Worm (Caenorhabditis elegans) whole organism, mixed stage, embryonic: ENCODE data around the gene C02F5.14.

Experiments used
- bed-3 ChIP-seq: fragments of 200-800 bp; sonication (Bioruptor generic); optimal IDR thresholded peaks from 3 replicates; lab custom pipeline; 2018; ENCODE audit warnings: mild to moderate bottlenecking, missing genetic modification characterization, moderate library complexity, missing compliant biosample characterization
- blmp-1 ChIP-seq: fragments of 150-350 bp; optimal IDR thresholded peaks from 2 replicates; lab custom pipeline; 2014; ENCODE audit warnings: missing biosample characterization, missing genetic modification characterization
- ceh-39 ChIP-seq: fragments of 150-350 bp; optimal IDR thresholded peaks from 2 replicates; lab custom pipeline; 2014; ENCODE audit warnings: missing biosample characterization, missing genetic modification characterization
- ceh-43 ChIP-seq: fragments of 200-800 bp; sonication (Bioruptor generic); optimal IDR thresholded peaks from 2 replicates; lab custom pipeline; 2018; ENCODE audit warnings: mild to moderate bottlenecking, missing genetic modification characterization, moderate library complexity, missing compliant biosample characterization
- ceh-83 ChIP-seq: fragments of 200-800 bp; sonication (Bioruptor generic); optimal IDR thresholded peaks from 2 replicates; lab custom pipeline; 2018; ENCODE audit warnings: mild to moderate bottlenecking, missing genetic modification characterization, missing compliant biosample characterization
- drap-1 ChIP-seq: fragments of 200-800 bp; sonication (Bioruptor generic); optimal IDR thresholded peaks from 3 replicates; lab custom pipeline; 2018; ENCODE audit warnings: mild to moderate bottlenecking, missing genetic modification characterization, missing compliant biosample characterization
- elt-1 ChIP-seq: sonication (generic microtip); optimal IDR thresholded peaks from 2 replicates; lab custom pipeline; 2017; ENCODE audit warnings: missing genetic modification characterization, mild to moderate bottlenecking, missing compliant biosample characterization, antibody characterized with exemption, moderate library complexity, borderline replicate concordance; ENCODE audit not compliant: insufficient read depth
- elt-3 ChIP-seq: fragments of 150-350 bp; optimal IDR thresholded peaks from 2 replicates; lab custom pipeline; 2014; ENCODE audit warnings: missing biosample characterization, missing genetic modification characterization
- ham-2 ChIP-seq: fragments of 200-800 bp; sonication (Bioruptor generic); optimal IDR thresholded peaks from 2 replicates; lab custom pipeline; 2018; ENCODE audit warnings: mild to moderate bottlenecking, missing genetic modification characterization, missing compliant biosample characterization
- hlh-1 ChIP-seq: fragments of 150-350 bp; optimal IDR thresholded peaks from 2 replicates; lab custom pipeline; 2014; ENCODE audit warnings: missing biosample characterization, missing genetic modification reagents, missing genetic modification characterization
- lin-13 ChIP-seq: fragments of 150-350 bp; optimal IDR thresholded peaks from 2 replicates; lab custom pipeline; 2014; ENCODE audit warnings: missing biosample characterization, missing genetic modification characterization
- lin-32 ChIP-seq: fragments of 200-800 bp; sonication (Bioruptor generic); optimal IDR thresholded peaks from 2 replicates; lab custom pipeline; 2018; ENCODE audit warnings: mild to moderate bottlenecking, missing genetic modification characterization, missing compliant biosample characterization
- mab-5 ChIP-seq: fragments of 150-350 bp; optimal IDR thresholded peaks from 2 replicates; lab custom pipeline; 2014; ENCODE audit warnings: missing biosample characterization, missing genetic modification characterization
- mep-1 ChIP-seq: fragments of 150-350 bp; optimal IDR thresholded peaks from 2 replicates; lab custom pipeline; 2017; ENCODE audit warnings: missing biosample characterization, missing genetic modification reagents, missing genetic modification characterization, inconsistent platforms
- mls-2 ChIP-seq: sonication (generic microtip); optimal IDR thresholded peaks from 2 replicates; lab custom pipeline; 2016; ENCODE audit warnings: mild to moderate bottlenecking, missing genetic modification characterization, moderate library complexity, missing compliant biosample characterization
- nhr-12 ChIP-seq: fragments of 150-350 bp; optimal IDR thresholded peaks from 2 replicates; lab custom pipeline; 2014; ENCODE audit warnings: missing biosample characterization, missing genetic modification characterization
- nhr-2 ChIP-seq: fragments of 150-350 bp; optimal IDR thresholded peaks from 2 replicates; lab custom pipeline; 2014; ENCODE audit warnings: missing biosample characterization, missing genetic modification characterization
- nhr-237 ChIP-seq: fragments of 150-350 bp; optimal IDR thresholded peaks from 2 replicates; lab custom pipeline; 2014; ENCODE audit warnings: missing biosample characterization, missing genetic modification characterization
- nhr-28 ChIP-seq: fragments of 150-350 bp; optimal IDR thresholded peaks from 2 replicates; lab custom pipeline; 2014; ENCODE audit warnings: missing biosample characterization, missing genetic modification characterization
- nhr-76 ChIP-seq: sonication (generic microtip); optimal IDR thresholded peaks from 2 replicates; lab custom pipeline; 2017; ENCODE audit warnings: missing biosample characterization, missing genetic modification characterization
- sem-2 ChIP-seq: fragments of 200-800 bp; sonication (Bioruptor generic); optimal IDR thresholded peaks from 2 replicates; lab custom pipeline; 2018; ENCODE audit warnings: mild to moderate bottlenecking, missing genetic modification characterization, missing compliant biosample characterization
- snpc-4 ChIP-seq: fragments of 150-350 bp; optimal IDR thresholded peaks from 2 replicates; lab custom pipeline; 2014; ENCODE audit warnings: missing biosample characterization, missing genetic modification characterization
- sptf-1 ChIP-seq: sonication (generic microtip); optimal IDR thresholded peaks from 2 replicates; lab custom pipeline; 2017; ENCODE audit warnings: mild to moderate bottlenecking, missing genetic modification characterization, moderate library complexity, missing compliant biosample characterization
- tbx-8 ChIP-seq: fragments of 200-800 bp; sonication (Bioruptor generic); optimal IDR thresholded peaks from 2 replicates; lab custom pipeline; 2018; ENCODE audit warnings: mild to moderate bottlenecking, missing genetic modification characterization, moderate library complexity, missing compliant biosample characterization
- unc-120 ChIP-seq: sonication (generic microtip); optimal IDR thresholded peaks from 2 replicates; lab custom pipeline; 2017; ENCODE audit warnings: missing genetic modification characterization, missing compliant biosample characterization; ENCODE audit not compliant: poor library complexity, severe bottlenecking
- unc-39 ChIP-seq: fragments of 150-350 bp; optimal IDR thresholded peaks from 2 replicates; lab custom pipeline; 2014; ENCODE audit warnings: missing biosample characterization, missing genetic modification characterization
- unc-62 ChIP-seq: fragments of 150-350 bp; optimal IDR thresholded peaks from 2 replicates; lab custom pipeline; 2014; ENCODE audit warnings: missing biosample characterization, missing genetic modification reagents, missing genetic modification characterization
- zip-8 ChIP-seq: fragments of 150-350 bp; optimal IDR thresholded peaks from 2 replicates; lab custom pipeline; 2014; ENCODE audit warnings: missing biosample characterization, missing genetic modification characterization
- ztf-11 ChIP-seq: fragments of 150-350 bp; optimal IDR thresholded peaks from 2 replicates; lab custom pipeline; 2014; ENCODE audit warnings: missing biosample characterization, missing genetic modification characterization

C02F5.14 gene

DNA sequence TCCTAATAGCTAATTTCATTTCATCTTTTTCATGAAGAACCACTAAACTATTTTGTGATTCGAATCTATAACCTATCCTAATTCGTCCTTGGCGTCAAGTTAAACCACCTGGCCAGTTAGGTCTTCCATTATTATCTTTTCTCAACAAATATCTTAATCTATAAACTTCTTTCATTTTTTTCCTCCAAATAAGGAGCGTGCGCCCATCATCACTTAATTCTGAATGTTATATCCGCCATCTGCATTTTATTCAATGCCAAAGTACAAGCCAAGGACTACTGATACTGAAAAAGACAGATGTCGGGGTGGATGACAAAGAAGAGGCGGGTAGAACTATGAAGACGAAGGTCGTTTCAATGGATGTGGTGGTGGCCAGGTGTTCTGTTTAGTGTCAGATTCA lies 6.4 kb downstream of the C02F5.14 start:
- TF ChIP-seq tbx-8 (GFP tag; lab: Kevin White, UChicago), result no peak
- TF ChIP-seq snpc-4 (tag; lab: Kevin White, UChicago), result no peak
- TF ChIP-seq mab-5 (tag; lab: Kevin White, UChicago), result no peak
- no peak for TF ChIP-seq nhr-237 (tag; lab: Kevin White, UChicago)
- TF ChIP-seq blmp-1 (tag; lab: Kevin White, UChicago), result no peak
- TF ChIP-seq ham-2 (GFP tag; lab: Kevin White, UChicago), result no peak
- TF ChIP-seq ceh-43 (GFP tag; lab: Kevin White, UChicago), result no peak
- TF ChIP-seq zip-8 (tag; lab: Kevin White, UChicago), result no peak
- TF ChIP-seq ceh-83, result no peak
- TF ChIP-seq nhr-2 (tag; lab: Kevin White, UChicago), result no peak
- no peak for TF ChIP-seq nhr-76
- TF ChIP-seq, all 35 proteins: peak for 0

DNA sequence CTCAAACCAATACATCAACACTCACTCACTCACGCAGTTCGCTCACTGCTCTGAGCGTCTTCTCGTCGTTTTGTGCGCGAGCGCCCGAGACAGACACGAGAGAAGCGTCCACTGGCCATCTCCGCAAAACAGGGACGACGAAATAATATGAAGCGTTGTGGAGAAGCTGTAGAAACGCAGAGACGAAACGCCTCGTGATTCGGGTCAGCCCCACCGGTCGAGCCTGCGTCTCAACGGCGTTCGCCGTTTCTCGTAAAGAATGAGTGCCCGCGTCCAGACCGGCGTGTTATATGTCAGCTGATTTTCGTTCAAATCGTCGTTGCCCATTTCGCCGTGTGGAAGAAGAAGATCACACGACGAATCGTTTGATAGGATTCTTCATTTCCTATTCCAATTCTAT lies 7.8 kb downstream of the C02F5.14 start, which contains the start of gene fbxl-1:
Gene fbxl-1 (plus strand): TSS at position 320 of the 400 bp plus-strand sequence.
- TF ChIP-seq drap-1 (GFP tag; lab: Kevin White, UChicago), result peak; percentile 34
- TF ChIP-seq mls-2 (tag; lab: Kevin White, UChicago), result peak; percentile 35
- peak; percentile 33 for TF ChIP-seq ham-2 (GFP tag; lab: Kevin White, UChicago)
- TF ChIP-seq snpc-4 (tag; lab: Kevin White, UChicago), result no peak
- no peak for TF ChIP-seq lin-13 (tag; lab: Kevin White, UChicago)
- peak; percentile 71 for TF ChIP-seq unc-120
- no peak for TF ChIP-seq ceh-83
- TF ChIP-seq nhr-28, result no peak
- TF ChIP-seq, all 35 proteins: peak for 4

DNA sequence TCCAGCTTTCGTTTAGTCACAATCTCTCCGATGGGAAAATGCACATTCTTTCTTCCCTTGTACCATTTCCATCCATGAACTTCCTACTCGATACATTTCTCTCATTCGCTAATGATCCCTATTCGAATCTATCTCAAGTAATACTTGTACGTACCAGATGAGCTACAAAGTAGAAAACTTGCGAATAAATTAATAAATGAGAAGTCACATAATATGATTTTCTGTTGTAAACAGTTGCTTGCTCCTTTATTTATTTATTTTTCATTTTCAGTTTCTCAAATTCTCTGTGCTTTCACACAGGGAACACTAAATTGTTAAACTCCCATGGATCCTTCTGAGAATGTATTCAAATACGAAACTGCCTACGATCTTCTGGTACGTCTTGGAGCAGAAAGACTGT lies 9.1 kb downstream of the C02F5.14 start, which contains the start of gene rfs-1:
Gene rfs-1 (plus strand): TSS at position 301 of the 400 bp plus-strand sequence.
- TF ChIP-seq mep-1 (no peak), ham-2 (GFP tag; lab: Kevin White, UChicago) (no peak), elt-3 (tag; lab: Kevin White, UChicago) (no peak), unc-39 (no peak), nhr-76 (no peak), hlh-1 (tag; lab: Kevin White, UChicago) (no peak), sptf-1 (no peak), nhr-237 (tag; lab: Kevin White, UChicago) (no peak), unc-120 (no peak), ceh-83 (no peak), nhr-28 (no peak), mab-5 (tag; lab: Kevin White, UChicago) (no peak), zip-8 (tag; lab: Kevin White, UChicago) (no peak), drap-1 (GFP tag; lab: Kevin White, UChicago) (no peak), unc-62 (no peak), lin-32 (GFP tag; lab: Kevin White, UChicago) (no peak)

DNA sequence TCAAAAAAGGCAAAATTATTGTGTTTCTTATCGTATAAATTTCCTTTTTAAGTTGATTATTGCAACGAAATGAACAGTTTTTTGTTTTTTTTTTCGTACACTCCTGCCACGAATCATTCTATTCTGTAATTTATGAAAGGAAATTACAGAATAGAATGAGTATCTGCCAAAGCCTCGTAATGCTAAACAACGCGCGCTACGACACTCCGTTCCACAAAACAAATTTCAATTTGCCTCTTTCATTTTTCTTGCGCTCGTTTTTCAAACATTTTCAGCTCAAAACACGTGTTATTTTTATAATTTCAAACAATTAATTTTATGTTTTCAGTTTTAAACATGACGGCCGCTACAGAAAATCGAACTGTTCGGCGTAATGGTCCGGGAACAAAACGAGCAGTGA lies 10.5 kb downstream of the C02F5.14 start, which contains the start of gene mob-4:
Gene mob-4 (plus strand): TSS at position 329 of the 400 bp plus-strand sequence.
- TF ChIP-seq mep-1 (no peak), lin-32 (GFP tag; lab: Kevin White, UChicago) (no peak)
- TF ChIP-seq, all 35 proteins: peak for 0

DNA sequence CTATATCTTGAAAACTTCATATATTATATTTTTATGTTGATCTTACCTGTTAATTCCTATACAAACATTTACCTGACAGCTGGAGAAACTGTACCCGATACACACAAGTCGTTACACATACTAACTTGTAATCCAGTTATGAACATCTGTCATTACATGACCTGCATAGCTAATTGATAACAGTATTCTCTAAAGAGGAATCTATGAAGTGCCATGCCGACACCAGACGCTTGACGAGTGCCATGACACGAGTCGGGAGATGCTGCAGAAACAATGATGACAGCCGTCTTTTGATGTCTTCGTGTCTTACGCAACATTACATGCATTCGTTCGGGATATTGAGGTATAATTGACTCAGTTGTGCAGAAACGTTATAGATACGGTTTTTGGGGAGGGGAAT lies 15.2 kb downstream of the C02F5.14 start:
- TF ChIP-seq bed-3 (GFP tag; lab: Kevin White, UChicago) (no peak), nhr-237 (tag; lab: Kevin White, UChicago) (no peak), mab-5 (tag; lab: Kevin White, UChicago) (no peak), elt-1 (tag; lab: Kevin White, UChicago) (no peak), tbx-8 (GFP tag; lab: Kevin White, UChicago) (no peak), hlh-1 (tag; lab: Kevin White, UChicago) (no peak), ham-2 (GFP tag; lab: Kevin White, UChicago) (no peak), nhr-76 (no peak), ceh-83 (no peak), nhr-2 (tag; lab: Kevin White, UChicago) (peak; percentile 31), unc-120 (no peak), zip-8 (tag; lab: Kevin White, UChicago) (peak; percentile 27), ztf-11 (tag; lab: Kevin White, UChicago) (no peak)

DNA sequence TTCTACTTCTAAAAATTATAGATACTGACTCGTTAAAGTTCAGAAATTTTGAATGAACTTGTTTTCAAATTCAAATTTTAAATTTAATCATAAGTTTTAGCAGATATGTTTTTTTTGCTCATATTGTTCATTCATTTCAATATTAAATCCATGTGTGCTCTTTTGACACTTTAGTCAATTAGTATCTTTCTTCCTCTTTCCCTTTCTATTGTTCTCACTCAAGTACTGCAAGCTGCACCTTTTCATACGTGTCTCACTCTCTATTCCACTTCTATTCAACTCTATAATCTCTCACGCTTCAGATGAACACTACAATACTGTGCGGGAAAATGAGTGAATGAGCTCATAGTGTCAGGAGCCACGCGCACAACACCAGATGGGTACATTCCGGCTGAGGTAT lies 17.4 kb downstream of the C02F5.14 start, which contains the start of gene C30A5.16:
Gene C30A5.16 (plus strand): TSS at position 301 of the 400 bp plus-strand sequence.
- no peak for TF ChIP-seq nhr-2 (tag; lab: Kevin White, UChicago)
- no peak for TF ChIP-seq elt-3 (tag; lab: Kevin White, UChicago)
- no peak for TF ChIP-seq nhr-12
- no peak for TF ChIP-seq nhr-237 (tag; lab: Kevin White, UChicago)
- TF ChIP-seq ceh-83, result no peak
- TF ChIP-seq blmp-1 (tag; lab: Kevin White, UChicago), result no peak
- TF ChIP-seq hlh-1 (tag; lab: Kevin White, UChicago), result no peak
- TF ChIP-seq sem-2 (GFP tag; lab: Kevin White, UChicago), result no peak
- TF ChIP-seq elt-1 (tag; lab: Kevin White, UChicago), result no peak
- no peak for TF ChIP-seq snpc-4 (tag; lab: Kevin White, UChicago)
- TF ChIP-seq mls-2 (tag; lab: Kevin White, UChicago), result no peak
- TF ChIP-seq mep-1, result no peak
- TF ChIP-seq ceh-43 (GFP tag; lab: Kevin White, UChicago), result no peak
- TF ChIP-seq ztf-11 (tag; lab: Kevin White, UChicago), result no peak
- no peak for TF ChIP-seq ceh-39 (tag; lab: Kevin White, UChicago)
- no peak for TF ChIP-seq unc-39
- TF ChIP-seq lin-13 (tag; lab: Kevin White, UChicago), result no peak
